Worm (Caenorhabditis elegans) whole organism, late embryonic: ENCODE data around the gene ash-2.
A peak's percentile ranks its signal among the peaks of the same experiment; 100 is the strongest.

Source experiments
- F13H6.1 ChIP-seq: sonication (generic microtip); optimal IDR thresholded peaks from 2 replicates; lab custom pipeline; 2016; ENCODE audit warnings: missing genetic modification characterization, missing compliant biosample characterization
- K09A11.1 ChIP-seq: sonication (generic microtip); optimal IDR thresholded peaks from 2 replicates; lab custom pipeline; 2017; ENCODE audit warnings: antibody characterized with exemption, mild to moderate bottlenecking, missing genetic modification characterization, missing compliant biosample characterization; ENCODE audit not compliant: insufficient read depth
- T23F11.4 ChIP-seq: fragments of 200-800 bp; sonication (Bioruptor generic); optimal IDR thresholded peaks from 2 replicates; lab custom pipeline; 2018; ENCODE audit warnings: mild to moderate bottlenecking, missing genetic modification characterization, missing compliant biosample characterization
- Y22D7AL.16 ChIP-seq: sonication (generic microtip); optimal IDR thresholded peaks from 2 replicates; lab custom pipeline; 2016; ENCODE audit warnings: missing genetic modification characterization, missing compliant biosample characterization
- ama-1 ChIP-seq: fragments of 150-350 bp; optimal IDR thresholded peaks from 2 replicates; lab custom pipeline; 2014
- ceh-14 ChIP-seq: sonication (generic microtip); optimal IDR thresholded peaks from 2 replicates; lab custom pipeline; 2016; ENCODE audit warnings: missing genotype, missing genetic modification characterization, missing compliant biosample characterization
- ceh-18 ChIP-seq: sonication (generic microtip); optimal IDR thresholded peaks from 2 replicates; lab custom pipeline; 2016; ENCODE audit warnings: missing genetic modification characterization, missing compliant biosample characterization
- ceh-22 ChIP-seq: sonication (generic microtip); optimal IDR thresholded peaks from 2 replicates; lab custom pipeline; 2017; ENCODE audit warnings: missing biosample characterization, missing genetic modification characterization
- ceh-31 ChIP-seq: sonication (generic microtip); optimal IDR thresholded peaks from 2 replicates; lab custom pipeline; 2016; ENCODE audit warnings: missing genetic modification characterization, missing compliant biosample characterization
- ceh-34 ChIP-seq: sonication (generic microtip); optimal IDR thresholded peaks from 2 replicates; lab custom pipeline; 2016; ENCODE audit warnings: mild to moderate bottlenecking, missing genetic modification characterization, missing compliant biosample characterization
- ceh-45 ChIP-seq: fragments of 200-800 bp; sonication (Bioruptor generic); IDR thresholded peaks from 2 replicates; pipeline ENCODE4 v1.3.6; 2022; ENCODE audit warnings: missing genetic modification reagents, missing genetic modification characterization, missing compliant biosample characterization
- ceh-48 ChIP-seq: sonication (generic microtip); optimal IDR thresholded peaks from 2 replicates; lab custom pipeline; 2016; ENCODE audit warnings: missing genetic modification characterization, inconsistent platforms, missing compliant biosample characterization
- ceh-9 ChIP-seq: sonication (generic microtip); optimal IDR thresholded peaks from 2 replicates; lab custom pipeline; 2016; ENCODE audit warnings: mild to moderate bottlenecking, missing genetic modification characterization, inconsistent platforms, missing compliant biosample characterization
- che-1 ChIP-seq: sonication (generic microtip); optimal IDR thresholded peaks from 2 replicates; lab custom pipeline; 2016; ENCODE audit warnings: mild to moderate bottlenecking, missing genetic modification characterization, missing compliant biosample characterization
- dmd-4 ChIP-seq: sonication (generic microtip); optimal IDR thresholded peaks from 2 replicates; lab custom pipeline; 2016; ENCODE audit warnings: borderline replicate concordance, missing genetic modification characterization, missing compliant biosample characterization
- dve-1 ChIP-seq: sonication (generic microtip); optimal IDR thresholded peaks from 2 replicates; lab custom pipeline; 2017; ENCODE audit warnings: antibody characterized with exemption, mild to moderate bottlenecking, missing genetic modification characterization, missing compliant biosample characterization
- ets-4 ChIP-seq: sonication (generic microtip); optimal IDR thresholded peaks from 2 replicates; lab custom pipeline; 2016; ENCODE audit warnings: missing genetic modification characterization, missing compliant biosample characterization
- fax-1 ChIP-seq: sonication (generic microtip); optimal IDR thresholded peaks from 2 replicates; lab custom pipeline; 2016; ENCODE audit warnings: missing genotype, missing genetic modification characterization, missing compliant biosample characterization
- gmeb-2 ChIP-seq: sonication (generic microtip); optimal IDR thresholded peaks from 2 replicates; lab custom pipeline; 2016; ENCODE audit warnings: missing genetic modification characterization, inconsistent platforms, missing compliant biosample characterization
- hlh-13 ChIP-seq: fragments of 200-800 bp; sonication (Bioruptor generic); optimal IDR thresholded peaks from 2 replicates; lab custom pipeline; 2018; ENCODE audit warnings: mild to moderate bottlenecking, missing genetic modification characterization, missing compliant biosample characterization
- hlh-30 ChIP-seq: sonication (generic microtip); optimal IDR thresholded peaks from 2 replicates; lab custom pipeline; 2017; ENCODE audit warnings: antibody characterized with exemption, missing genetic modification characterization, missing compliant biosample characterization; ENCODE audit not compliant: insufficient read depth
- hlh-6 ChIP-seq: sonication (generic microtip); optimal IDR thresholded peaks from 2 replicates; lab custom pipeline; 2016; ENCODE audit warnings: missing genotype, missing genetic modification characterization, missing compliant biosample characterization
- lin-11 ChIP-seq: fragments of 200-800 bp; sonication (Bioruptor generic); optimal IDR thresholded peaks from 2 replicates; lab custom pipeline; 2018; ENCODE audit warnings: mild to moderate bottlenecking, missing genetic modification characterization, missing compliant biosample characterization
- madf-2 ChIP-seq: sonication (generic microtip); optimal IDR thresholded peaks from 2 replicates; lab custom pipeline; 2017; ENCODE audit warnings: missing genetic modification characterization, missing compliant biosample characterization
- nfya-1 ChIP-seq: sonication (generic microtip); optimal IDR thresholded peaks from 2 replicates; lab custom pipeline; 2017; ENCODE audit warnings: missing genetic modification characterization, mild to moderate bottlenecking, missing compliant biosample characterization, antibody characterized with exemption, moderate library complexity
- nhr-11 ChIP-seq: fragments of 150-350 bp; optimal IDR thresholded peaks from 2 replicates; lab custom pipeline; 2014; ENCODE audit warnings: missing biosample characterization, missing genetic modification characterization
- pax-1 ChIP-seq: fragments of 150-350 bp; optimal IDR thresholded peaks from 2 replicates; lab custom pipeline; 2014; ENCODE audit warnings: missing biosample characterization, missing genetic modification characterization
- pha-4 ChIP-seq: fragments of 150-350 bp; optimal IDR thresholded peaks from 2 replicates; lab custom pipeline; 2018; ENCODE audit warnings: missing biosample characterization, missing genetic modification reagents, missing genetic modification characterization
- ref-2 ChIP-seq: sonication (generic microtip); optimal IDR thresholded peaks from 2 replicates; lab custom pipeline; 2016; ENCODE audit warnings: missing genetic modification characterization, missing compliant biosample characterization
- rnt-1 ChIP-seq: sonication (generic microtip); optimal IDR thresholded peaks from 2 replicates; lab custom pipeline; 2016; ENCODE audit warnings: missing genetic modification characterization, missing compliant biosample characterization
- sdc-2 ChIP-seq: sonication (generic microtip); optimal IDR thresholded peaks from 2 replicates; lab custom pipeline; 2016; ENCODE audit warnings: missing genotype, missing genetic modification characterization, missing compliant biosample characterization
- sox-2 ChIP-seq: fragments of 200-800 bp; sonication (Bioruptor generic); IDR thresholded peaks from 2 replicates; pipeline ENCODE4 v1.3.6; 2022; ENCODE audit warnings: missing genetic modification reagents, missing genetic modification characterization, missing compliant biosample characterization
- tbx-7 ChIP-seq: sonication (generic microtip); optimal IDR thresholded peaks from 2 replicates; lab custom pipeline; 2016; ENCODE audit warnings: missing genotype, missing genetic modification characterization, missing compliant biosample characterization
- ttx-3 ChIP-seq: sonication (generic microtip); optimal IDR thresholded peaks from 2 replicates; lab custom pipeline; 2016; ENCODE audit warnings: missing genetic modification reagents, missing genetic modification characterization, missing compliant biosample characterization
- unc-3 ChIP-seq, 2 experiments: fragments of 200-800 bp in 1 of 2; sonication (Bioruptor generic) in 1 of 2; sonication (generic microtip) in 1 of 2; conservative IDR thresholded peaks in 1 of 2; optimal IDR thresholded peaks in 1 of 2; 2 replicates each; pipeline versions ENCODE4 v1.3.6 to Lab custom; 2016 to 2022; ENCODE audit warnings: missing compliant biosample characterization in 2 of 2, missing genetic modification characterization in 2 of 2, missing genetic modification reagents in 1 of 2
- zip-5 ChIP-seq: sonication (generic microtip); optimal IDR thresholded peaks from 2 replicates; lab custom pipeline; 2016; ENCODE audit warnings: missing genetic modification characterization, missing compliant biosample characterization
- ztf-16 ChIP-seq: sonication (generic microtip); optimal IDR thresholded peaks from 2 replicates; lab custom pipeline; 2017; ENCODE audit warnings: missing genetic modification characterization, missing compliant biosample characterization

Gene ash-2

DNA sequence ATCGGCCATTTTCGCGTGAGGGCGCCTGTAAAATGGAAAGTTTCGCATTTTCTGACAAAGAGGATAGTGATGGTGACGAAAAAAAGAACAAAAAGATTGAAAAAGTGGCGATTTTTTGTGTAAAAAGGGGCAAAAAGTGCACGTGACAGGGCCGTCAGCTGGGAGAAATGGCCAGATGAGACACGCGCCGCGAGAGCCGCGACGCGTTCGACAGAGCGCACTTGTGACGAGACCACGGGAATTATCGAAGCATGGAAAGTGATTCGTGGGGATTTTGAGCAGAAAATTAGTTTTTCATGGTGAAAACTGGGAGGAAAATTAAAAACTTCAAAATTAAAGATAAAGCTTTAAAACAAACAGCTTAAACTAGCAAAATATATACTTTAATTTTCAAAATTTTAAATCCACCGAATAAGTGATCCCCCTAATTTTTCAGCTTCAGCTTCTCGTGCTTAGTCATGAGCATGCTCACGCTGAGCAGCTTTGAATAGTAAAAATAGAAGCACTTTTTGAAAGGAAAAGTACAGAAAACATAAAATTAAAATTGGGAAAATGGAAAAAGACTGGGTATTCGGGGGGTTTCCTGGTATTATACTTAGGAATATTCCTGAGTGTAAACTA, 12.0 kb upstream of the ash-2 start, which contains the start of gene W03C9.5 (continued):
- TF ChIP-seq dve-1 (tag; lab: Kevin White, UChicago), result peak; percentile 72
- TF ChIP-seq dmd-4 (tag; lab: Kevin White, UChicago), result peak; percentile 97
- peak; percentile 86 for TF ChIP-seq madf-2 (tag; lab: Kevin White, UChicago)
- peak; percentile 99 for TF ChIP-seq ref-2
- TF ChIP-seq ceh-45 (GFP tag; lab: Robert Waterston, UW), result no peak
- TF ChIP-seq ceh-14, result peak; percentile 98
- TF ChIP-seq ttx-3 (tag; lab: Kevin White, UChicago), result peak; percentile 77
- TF ChIP-seq unc-3 (GFP tag; conservative IDR thresholded peaks at IDR 0.05; lab: Robert Waterston, UW), result peak; percentile 72; the same call in 1 of the 2 replicates
- TF ChIP-seq unc-3 (tag; optimal IDR thresholded peaks at IDR 0.05; lab: Kevin White, UChicago), result peak; percentile 89
- TF ChIP-seq fax-1 (tag; lab: Kevin White, UChicago), result peak; percentile 96
- TF ChIP-seq rnt-1 (tag; lab: Kevin White, UChicago), result peak; percentile 99
- no peak for TF ChIP-seq ceh-9
- TF ChIP-seq nhr-11 (tag; lab: Kevin White, UChicago), result no peak
- no peak for TF ChIP-seq pax-1
- peak; percentile 98 for TF ChIP-seq ceh-34 (tag; lab: Kevin White, UChicago)
- TF ChIP-seq tbx-7 (tag; lab: Kevin White, UChicago), result peak; percentile 97
- TF ChIP-seq sdc-2 (tag; lab: Kevin White, UChicago), result peak; percentile 74
- peak; percentile 62 for TF ChIP-seq T23F11.4 (GFP tag; lab: Kevin White, UChicago)
- TF ChIP-seq, all 69 proteins: peak for 57

DNA sequence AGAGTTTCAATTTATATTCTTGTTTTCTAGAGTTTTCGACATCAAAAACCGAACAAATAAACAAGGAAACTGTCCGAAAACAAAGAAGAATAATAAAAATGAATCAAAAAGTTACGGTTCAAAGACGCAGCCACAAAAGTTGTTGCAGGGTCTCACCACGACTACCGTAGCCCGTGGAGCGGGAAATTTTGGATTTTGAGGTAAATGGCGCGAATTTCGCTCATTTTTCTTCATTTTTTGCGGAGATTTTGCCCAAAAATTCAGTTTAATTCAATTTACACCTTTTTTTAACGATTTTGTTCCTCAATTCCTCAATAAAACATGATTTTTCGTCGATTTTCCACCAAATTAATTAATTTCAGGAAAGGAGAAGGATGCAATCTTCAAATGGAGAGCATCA, 11.4 kb upstream of the ash-2 start, which contains the start of gene mex-1:
Gene mex-1 (plus strand): TSS at position 363 of the 400 bp plus-strand sequence.
- TF ChIP-seq rnt-1 (tag; lab: Kevin White, UChicago) (no peak), gmeb-2 (no peak), lin-11 (tag; lab: Kevin White, UChicago) (no peak), ceh-34 (tag; lab: Kevin White, UChicago) (no peak), ceh-31 (tag; lab: Kevin White, UChicago) (no peak), K09A11.1 (no peak), pha-4 (tag; lab: Kevin White, UChicago) (no peak), Y22D7AL.16 (tag; lab: Kevin White, UChicago) (no peak), F13H6.1 (no peak)

- TF ChIP-seq sox-2 (GFP tag; lab: Robert Waterston, UW) (no peak), ceh-18 (tag; lab: Kevin White, UChicago) (no peak), hlh-6 (no peak), ceh-22 (tag; lab: Kevin White, UChicago) (no peak), zip-5 (tag; lab: Kevin White, UChicago) (no peak), ama-1 (lab: Kevin White, UChicago) (no peak), tbx-7 (tag; lab: Kevin White, UChicago) (no peak), hlh-30 (tag; lab: Kevin White, UChicago) (no peak), nfya-1 (tag; lab: Kevin White, UChicago) (no peak), hlh-13 (GFP tag; lab: Kevin White, UChicago) (no peak), ceh-48 (tag; lab: Kevin White, UChicago) (no peak), che-1 (tag; lab: Kevin White, UChicago) (no peak), ets-4 (tag; lab: Kevin White, UChicago) (no peak), ztf-16 (tag; lab: Kevin White, UChicago) (no peak)
- TF ChIP-seq, all 69 proteins: peak for 0
Observed at ce11 chrII:11969033-11969432, 10.6 kb upstream of the ash-2 start.
